Worm (Caenorhabditis elegans) whole organism, young adult: ENCODE results near the gene rsf-1.

Experiments used
- B0019.2 ChIP-seq: fragments of 200-800 bp; sonication (Bioruptor generic); conservative IDR thresholded peaks from 2 replicates; pipeline ENCODE4 v1.3.6; 2022; ENCODE audit warnings: missing genetic modification reagents, missing genetic modification characterization, missing compliant biosample characterization
- B0035.1 ChIP-seq: sonication (generic microtip); optimal IDR thresholded peaks from 2 replicates; lab custom pipeline; 2016; ENCODE audit warnings: missing genetic modification characterization, mild to moderate bottlenecking, missing compliant biosample characterization, missing genotype, missing genetic modification reagents
- B0336.3 ChIP-seq: fragments of 200-800 bp; sonication (Bioruptor generic); IDR thresholded peaks from 2 replicates; pipeline ENCODE4 v1.3.6; 2022; ENCODE audit warnings: missing genetic modification characterization, missing compliant biosample characterization
- D2030.7 ChIP-seq: fragments of 200-800 bp; sonication (Bioruptor generic); IDR thresholded peaks from 2 replicates; pipeline ENCODE4 v1.3.6; 2022; ENCODE audit warnings: missing genetic modification reagents, missing genetic modification characterization, missing compliant biosample characterization
- F10E7.11 ChIP-seq: sonication (generic microtip); optimal IDR thresholded peaks from 2 replicates; lab custom pipeline; 2017; ENCODE audit warnings: mild to moderate bottlenecking, missing genetic modification characterization, moderate library complexity, missing compliant biosample characterization
- F23B12.7 ChIP-seq: sonication (generic microtip); optimal IDR thresholded peaks from 2 replicates; lab custom pipeline; 2017; ENCODE audit warnings: missing genetic modification characterization, mild to moderate bottlenecking, missing compliant biosample characterization, antibody characterized with exemption, moderate library complexity; ENCODE audit not compliant: insufficient read depth
- F37B4.10 ChIP-seq: fragments of 200-800 bp; sonication (Bioruptor generic); IDR thresholded peaks from 2 replicates; pipeline ENCODE4 v1.3.6; 2022; ENCODE audit warnings: missing genetic modification characterization, missing compliant biosample characterization
- F52B5.7 ChIP-seq: sonication (generic microtip); optimal IDR thresholded peaks from 2 replicates; lab custom pipeline; 2016; ENCODE audit warnings: mild to moderate bottlenecking, missing genetic modification characterization, missing compliant biosample characterization
- F55B11.4 ChIP-seq: sonication (generic microtip); optimal IDR thresholded peaks from 2 replicates; lab custom pipeline; 2016; ENCODE audit warnings: missing compliant biosample characterization, missing genetic modification characterization, borderline replicate concordance; ENCODE audit not compliant: insufficient read depth
- T07F8.4 ChIP-seq: sonication (generic microtip); optimal IDR thresholded peaks from 2 replicates; lab custom pipeline; 2016; ENCODE audit warnings: mild to moderate bottlenecking, missing genetic modification characterization, moderate library complexity, missing compliant biosample characterization
- Y56A3A.18 ChIP-seq: fragments of 200-800 bp; sonication (Bioruptor generic); IDR thresholded peaks from 2 replicates; pipeline ENCODE4 v1.3.6; 2022; ENCODE audit warnings: missing genetic modification reagents, missing genetic modification characterization, missing compliant biosample characterization
- Y95B8A.8 ChIP-seq: fragments of 200-800 bp; sonication (Bioruptor generic); IDR thresholded peaks from 2 replicates; pipeline ENCODE4 v1.3.6; 2022; ENCODE audit warnings: missing genetic modification reagents, missing genetic modification characterization, missing compliant biosample characterization
- akir-1 ChIP-seq: fragments of 200-800 bp; sonication (Bioruptor generic); optimal IDR thresholded peaks from 2 replicates; lab custom pipeline; 2018; ENCODE audit warnings: mild to moderate bottlenecking, missing genetic modification characterization, moderate library complexity, missing compliant biosample characterization
- ama-1 ChIP-seq, 3 experiments: fragments of 150-350 bp in 1 of 3; sonication (generic microtip) in 2 of 3; optimal IDR thresholded peaks; 2 replicates each; lab custom pipeline; 2014 to 2018; ENCODE audit warnings: missing biosample characterization in 2 of 3, missing genetic modification characterization in 2 of 3, missing genetic modification reagents in 2 of 3
- aptf-2 ChIP-seq: fragments of 200-800 bp; sonication (Bioruptor generic); conservative IDR thresholded peaks from 2 replicates; pipeline ENCODE4 v1.3.6; 2022; ENCODE audit warnings: missing genetic modification reagents, missing genetic modification characterization, missing compliant biosample characterization
- aptf-3 ChIP-seq: fragments of 200-800 bp; sonication (Bioruptor generic); IDR thresholded peaks from 2 replicates; pipeline ENCODE4 v1.3.6; 2022; ENCODE audit warnings: missing genetic modification characterization, missing compliant biosample characterization
- attf-5 ChIP-seq: fragments of 200-800 bp; sonication (Bioruptor generic); optimal IDR thresholded peaks from 2 replicates; lab custom pipeline; 2018; ENCODE audit warnings: mild to moderate bottlenecking, missing genetic modification characterization, missing compliant biosample characterization
- bed-1 ChIP-seq: fragments of 200-800 bp; sonication (Bioruptor generic); IDR thresholded peaks from 2 replicates; pipeline ENCODE4 v1.3.6; 2022; ENCODE audit warnings: missing genetic modification reagents, missing genetic modification characterization, missing compliant biosample characterization
- ccch-3 ChIP-seq: fragments of 200-800 bp; sonication (Bioruptor generic); optimal IDR thresholded peaks from 2 replicates; lab custom pipeline; 2018; ENCODE audit warnings: mild to moderate bottlenecking, missing genetic modification characterization, missing compliant biosample characterization
- ceh-58 ChIP-seq: fragments of 200-800 bp; sonication (Bioruptor generic); IDR thresholded peaks from 2 replicates; pipeline ENCODE4 v1.3.6; 2022; ENCODE audit warnings: missing genetic modification characterization, missing compliant biosample characterization
- ceh-91 ChIP-seq: fragments of 200-800 bp; sonication (Bioruptor generic); IDR thresholded peaks from 2 replicates; pipeline ENCODE4 v1.3.6; 2022; ENCODE audit warnings: missing genetic modification reagents, missing genetic modification characterization, missing compliant biosample characterization
- dpff-1 ChIP-seq: sonication (generic microtip); optimal IDR thresholded peaks from 2 replicates; lab custom pipeline; 2017; ENCODE audit warnings: mild to moderate bottlenecking, missing genetic modification characterization, missing compliant biosample characterization
- efl-1 ChIP-seq: fragments of 150-350 bp; optimal IDR thresholded peaks from 2 replicates; lab custom pipeline; 2014; ENCODE audit warnings: missing biosample characterization, missing genetic modification reagents, missing genetic modification characterization
- egl-18 ChIP-seq: fragments of 200-800 bp; sonication (Bioruptor generic); IDR thresholded peaks from 2 replicates; pipeline ENCODE4 v1.3.6; 2022; ENCODE audit warnings: missing genetic modification reagents, missing genetic modification characterization, missing compliant biosample characterization
- egl-44 ChIP-seq: fragments of 200-800 bp; sonication (Bioruptor generic); IDR thresholded peaks from 2 replicates; pipeline ENCODE4 v1.3.6; 2022; ENCODE audit warnings: missing genetic modification reagents, missing genetic modification characterization, missing compliant biosample characterization
- him-1 ChIP-seq: sonication (generic microtip); optimal IDR thresholded peaks from 2 replicates; lab custom pipeline; 2016; ENCODE audit warnings: missing genotype, missing genetic modification reagents, missing genetic modification characterization, missing compliant biosample characterization
- hlh-26 ChIP-seq: fragments of 200-800 bp; sonication (Bioruptor generic); conservative IDR thresholded peaks from 2 replicates; pipeline ENCODE4 v1.3.6; 2022; ENCODE audit warnings: missing genetic modification reagents, missing genetic modification characterization, missing compliant biosample characterization
- hmg-1.2 ChIP-seq: fragments of 200-800 bp; sonication (Bioruptor generic); IDR thresholded peaks from 2 replicates; pipeline ENCODE4 v1.3.6; 2022; ENCODE audit warnings: missing genetic modification reagents, missing genetic modification characterization, missing compliant biosample characterization
- hsf-1 ChIP-seq: fragments of 200-800 bp; sonication (Bioruptor generic); IDR thresholded peaks from 2 replicates; pipeline ENCODE4 v1.3.6; 2022; ENCODE audit warnings: missing genetic modification reagents, missing genetic modification characterization, missing compliant biosample characterization
- let-526 ChIP-seq: fragments of 200-800 bp; sonication (Bioruptor generic); IDR thresholded peaks from 2 replicates; pipeline ENCODE4 v1.3.6; 2022; ENCODE audit warnings: missing genetic modification reagents, missing genetic modification characterization, missing compliant biosample characterization
- lin-26 ChIP-seq: fragments of 200-800 bp; sonication (Bioruptor generic); IDR thresholded peaks from 2 replicates; pipeline ENCODE4 v1.3.6; 2022; ENCODE audit warnings: missing genetic modification reagents, missing genetic modification characterization, missing compliant biosample characterization
- lin-40 ChIP-seq: sonication (generic microtip); optimal IDR thresholded peaks from 2 replicates; lab custom pipeline; 2016; ENCODE audit warnings: missing genetic modification characterization, mild to moderate bottlenecking, missing compliant biosample characterization, missing genotype, missing genetic modification reagents
- lin-54 ChIP-seq: fragments of 200-800 bp; sonication (Bioruptor generic); optimal IDR thresholded peaks from 2 replicates; lab custom pipeline; 2018; ENCODE audit warnings: mild to moderate bottlenecking, missing genetic modification characterization, missing compliant biosample characterization
- mel-28 ChIP-seq: sonication (generic microtip); optimal IDR thresholded peaks from 2 replicates; lab custom pipeline; 2016; ENCODE audit warnings: borderline replicate concordance, mild to moderate bottlenecking, missing genetic modification characterization, missing compliant biosample characterization
- nhr-27 ChIP-seq: fragments of 200-800 bp; sonication (Bioruptor generic); optimal IDR thresholded peaks from 2 replicates; lab custom pipeline; 2018; ENCODE audit warnings: mild to moderate bottlenecking, missing genetic modification characterization, moderate library complexity, missing compliant biosample characterization
- rcor-1 ChIP-seq: fragments of 200-800 bp; sonication (Bioruptor generic); IDR thresholded peaks from 2 replicates; pipeline ENCODE4 v1.3.6; 2022; ENCODE audit warnings: missing genetic modification reagents, missing genetic modification characterization, missing compliant biosample characterization
- rec-8 ChIP-seq, 2 experiments: sonication (generic microtip); optimal IDR thresholded peaks; 2 replicates each; lab custom pipeline; 2016; ENCODE audit warnings: mild to moderate bottlenecking in 2 of 2, missing genetic modification characterization in 2 of 2, missing genetic modification reagents in 2 of 2, missing genotype in 2 of 2, missing biosample characterization in 1 of 2, missing compliant biosample characterization in 1 of 2, moderate library complexity in 1 of 2
- repo-1 ChIP-seq: sonication (generic microtip); optimal IDR thresholded peaks from 2 replicates; lab custom pipeline; 2017; ENCODE audit warnings: mild to moderate bottlenecking, missing genetic modification characterization, missing compliant biosample characterization
- sdz-38 ChIP-seq: sonication (generic microtip); optimal IDR thresholded peaks from 2 replicates; lab custom pipeline; 2016; ENCODE audit warnings: missing genotype, missing genetic modification characterization, missing compliant biosample characterization
- snpc-3.4 ChIP-seq: sonication (generic microtip); optimal IDR thresholded peaks from 2 replicates; lab custom pipeline; 2017; ENCODE audit warnings: missing genetic modification characterization, mild to moderate bottlenecking, missing compliant biosample characterization, antibody characterized with exemption, moderate library complexity, missing genotype, missing genetic modification reagents
- snpc-4 ChIP-seq, 5 experiments: fragments of 150-350 bp in 1 of 5; sonication (generic microtip) in 4 of 5; optimal IDR thresholded peaks; 2 replicates each; lab custom pipeline; 2014 to 2018; ENCODE audit warnings: missing genetic modification characterization in 5 of 5, missing biosample characterization in 3 of 5, antibody characterized with exemption in 2 of 5, mild to moderate bottlenecking in 2 of 5, missing compliant biosample characterization in 2 of 5, missing genotype in 2 of 5, moderate library complexity in 2 of 5, missing genetic modification reagents in 1 of 5
- somi-1 ChIP-seq: fragments of 200-800 bp; sonication (Bioruptor generic); optimal IDR thresholded peaks from 2 replicates; lab custom pipeline; 2018; ENCODE audit warnings: mild to moderate bottlenecking, missing genetic modification characterization, missing compliant biosample characterization
- sptf-2 ChIP-seq: fragments of 200-800 bp; sonication (Bioruptor generic); optimal IDR thresholded peaks from 2 replicates; lab custom pipeline; 2018; ENCODE audit warnings: mild to moderate bottlenecking, missing genetic modification characterization, missing compliant biosample characterization
- zfh-2 ChIP-seq: fragments of 200-800 bp; sonication (Bioruptor generic); conservative IDR thresholded peaks from 2 replicates; pipeline ENCODE4 v1.3.6; 2022; ENCODE audit warnings: missing genetic modification reagents, missing genetic modification characterization, missing compliant biosample characterization
- ztf-18 ChIP-seq: sonication (generic microtip); optimal IDR thresholded peaks from 2 replicates; lab custom pipeline; 2016; ENCODE audit warnings: missing genotype, mild to moderate bottlenecking, missing genetic modification characterization, missing compliant biosample characterization
- ztf-22 ChIP-seq: fragments of 200-800 bp; sonication (Bioruptor generic); optimal IDR thresholded peaks from 2 replicates; lab custom pipeline; 2018; ENCODE audit warnings: mild to moderate bottlenecking, missing genetic modification characterization, moderate library complexity, missing compliant biosample characterization
- ztf-6 ChIP-seq: fragments of 200-800 bp; sonication (Bioruptor generic); IDR thresholded peaks from 2 replicates; pipeline ENCODE4 v1.3.6; 2022; ENCODE audit warnings: missing genetic modification reagents, missing genetic modification characterization, missing compliant biosample characterization

rsf-1 gene

DNA sequence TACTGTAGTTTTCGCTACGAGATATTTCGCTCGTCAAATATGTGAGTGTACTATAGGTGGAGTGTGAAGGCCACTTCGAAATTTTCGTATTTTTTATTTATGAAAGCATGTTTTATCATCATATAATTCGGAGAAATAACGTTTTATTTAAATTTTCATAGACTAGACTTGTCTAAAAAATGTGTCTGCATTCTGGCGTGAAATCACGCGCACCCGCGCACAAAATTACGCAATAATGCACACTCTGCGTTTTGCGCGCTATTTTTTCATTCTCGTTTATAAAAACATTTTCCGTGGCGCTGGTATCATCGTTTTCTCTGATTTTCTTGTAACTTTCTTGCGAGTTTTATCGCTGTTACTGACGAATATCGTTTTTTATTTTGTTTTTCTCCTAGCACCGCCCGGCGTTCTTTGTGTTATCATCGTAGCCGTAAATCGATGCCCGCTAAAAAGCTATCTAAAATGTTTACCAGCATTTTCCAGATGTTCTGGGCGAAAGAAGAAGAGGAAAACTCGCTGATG, 8.9 kb upstream of the rsf-1 start, which contains the start of gene saps-1 (continued):
- TF ChIP-seq lin-54 (GFP tag; lab: Kevin White, UChicago) (peak; percentile 68), akir-1 (GFP tag; lab: Kevin White, UChicago) (no peak), F10E7.11 (no peak), sptf-2 (GFP tag; lab: Kevin White, UChicago) (no peak), zfh-2 (no peak), ceh-58 (GFP tag; lab: Robert Waterston, UW) (no peak), B0336.3 (GFP tag; lab: Robert Waterston, UW) (0 out of 2 replicates have a peak, but pooled peaks have one; percentile 40), ztf-18 (tag; lab: Kevin White, UChicago) (peak; percentile 27), T07F8.4 (tag; lab: Kevin White, UChicago) (no peak), efl-1 (GFP tag; lab: Kevin White, UChicago) (peak; percentile 87), ceh-91 (GFP tag; lab: Robert Waterston, UW) (peak; percentile 84), ztf-6 (GFP tag; lab: Robert Waterston, UW) (no peak), mel-28 (no peak), lin-40 (tag; lab: Kevin White, UChicago) (no peak), aptf-3 (GFP tag; lab: Robert Waterston, UW) (no peak), D2030.7 (GFP tag; lab: Robert Waterston, UW) (peak; percentile 80), F37B4.10 (no peak), egl-18 (GFP tag; lab: Robert Waterston, UW) (no peak), snpc-3.4 (tag; lab: Kevin White, UChicago) (peak; percentile 54), lin-26 (GFP tag; lab: Robert Waterston, UW) (no peak), aptf-2 (GFP tag; lab: Robert Waterston, UW) (no peak), attf-5 (GFP tag; lab: Kevin White, UChicago) (peak; percentile 60), F23B12.7 (tag; lab: Kevin White, UChicago) (no peak), snpc-4 (GFP tag; optimal IDR thresholded peaks at IDR 0.05; lab: Kevin White, UChicago) (no peak), snpc-4 (tag; optimal IDR thresholded peaks at IDR 0.05; lab: Kevin White, UChicago) (peak in 2 of 4 experiments; percentile 12 to 44), B0019.2 (0 out of 2 replicates have a peak, but pooled peaks have one; percentile 12), bed-1 (no peak), ztf-22 (GFP tag; lab: Kevin White, UChicago) (no peak), ama-1 (optimal IDR thresholded peaks at IDR 0.05; lab: Kevin White, UChicago) (no peak), ama-1 (GFP tag; optimal IDR thresholded peaks at IDR 0.05; lab: Kevin White, UChicago) (no peak), Y56A3A.18 (GFP tag; lab: Robert Waterston, UW) (no peak), somi-1 (GFP tag; lab: Kevin White, UChicago) (no peak), F52B5.7 (tag; lab: Kevin White, UChicago) (no peak), B0035.1 (tag; lab: Kevin White, UChicago) (no peak), Y95B8A.8 (no peak), ccch-3 (GFP tag; lab: Kevin White, UChicago) (no peak), sdz-38 (tag; lab: Kevin White, UChicago) (no peak), rec-8 (tag; optimal IDR thresholded peaks at IDR 0.05; lab: Kevin White, UChicago) (no peak), egl-44 (no peak), let-526 (no peak), nhr-27 (tag; lab: Kevin White, UChicago) (no peak), him-1 (tag; lab: Kevin White, UChicago) (no peak), repo-1 (tag; lab: Kevin White, UChicago) (no peak), dpff-1 (tag; lab: Kevin White, UChicago) (no peak), hmg-1.2 (GFP tag; lab: Robert Waterston, UW) (peak; percentile 39; the same call in 1 of the 2 replicates), hlh-26 (GFP tag; lab: Robert Waterston, UW) (no peak), rcor-1 (GFP tag; lab: Robert Waterston, UW) (peak; percentile 53; the same call in 1 of the 2 replicates), F55B11.4 (tag; lab: Kevin White, UChicago) (no peak), hsf-1 (GFP tag; lab: Robert Waterston, UW) (no peak)
